Fruit fly (Drosophila melanogaster) whole organism, embryonic: ENCODE data around the gene FucTA.
A peak's percentile ranks its signal among the peaks of the same experiment; 100 is the strongest.

Source experiments
- Adf1 ChIP-seq: fragments of 200-800 bp; sonication (Bioruptor generic); IDR thresholded peaks from 2 replicates; pipeline ENCODE4 v1.3.6; 2022; ENCODE audit warnings: missing biosample characterization, missing genetic modification characterization
- Atf3 ChIP-seq: fragments of 200-800 bp; sonication (Bioruptor generic); optimal IDR thresholded peaks from 3 replicates; lab custom pipeline; 2016; ENCODE audit warnings: missing biosample characterization, missing genetic modification characterization
- B-H1 ChIP-seq: fragments of 200-800 bp; sonication (Bioruptor generic); IDR thresholded peaks from 3 replicates; pipeline ENCODE4 v1.3.6; 2022; ENCODE audit warnings: missing biosample characterization, missing genetic modification characterization
- CG11398 ChIP-seq: fragments of 200-800 bp; sonication (Bioruptor generic); optimal IDR thresholded peaks from 2 replicates; lab custom pipeline; 2016; ENCODE audit warnings: missing biosample characterization, missing genetic modification characterization
- CG13775 ChIP-seq: fragments of 200-800 bp; sonication (Bioruptor generic); optimal IDR thresholded peaks from 3 replicates; lab custom pipeline; 2017; ENCODE audit warnings: missing biosample characterization, mild to moderate bottlenecking, missing genetic modification characterization
- CG1603 ChIP-seq: fragments of 200-800 bp; sonication (Bioruptor generic); optimal IDR thresholded peaks from 2 replicates; lab custom pipeline; 2019; ENCODE audit warnings: missing biosample characterization, mild to moderate bottlenecking, missing genetic modification characterization, moderate library complexity
- CG17829 ChIP-seq: fragments of 200-800 bp; optimal IDR thresholded peaks from 2 replicates; lab custom pipeline; 2019; ENCODE audit warnings: missing biosample characterization, mild to moderate bottlenecking, missing genetic modification characterization, moderate library complexity
- CG2202 ChIP-seq: fragments of 200-800 bp; sonication (Bioruptor generic); optimal IDR thresholded peaks from 2 replicates; lab custom pipeline; 2018; ENCODE audit warnings: missing biosample characterization, mild to moderate bottlenecking, missing genetic modification characterization
- CG34422 ChIP-seq: fragments of 200-800 bp; sonication (Bioruptor generic); IDR thresholded peaks from 3 replicates; pipeline ENCODE4 v1.3.6; 2022; ENCODE audit warnings: missing biosample characterization, missing genetic modification characterization
- CG4820 ChIP-seq: fragments of 200-800 bp; sonication (Bioruptor generic); optimal IDR thresholded peaks from 3 replicates; lab custom pipeline; 2016; ENCODE audit warnings: missing biosample characterization, missing genetic modification characterization
- CG5953 ChIP-seq: fragments of 200-800 bp; sonication (Bioruptor generic); IDR thresholded peaks from 2 replicates; pipeline ENCODE4 v1.3.6; 2022; ENCODE audit warnings: missing biosample characterization, missing genetic modification characterization
- CG6654 ChIP-seq: fragments of 200-800 bp; sonication (Bioruptor generic); optimal IDR thresholded peaks from 2 replicates; lab custom pipeline; 2017; ENCODE audit warnings: missing biosample characterization, mild to moderate bottlenecking, missing genetic modification characterization
- CG6689 ChIP-seq: fragments of 200-800 bp; sonication (Bioruptor generic); IDR thresholded peaks from 2 replicates; pipeline ENCODE4 v1.3.6; 2022; ENCODE audit warnings: missing biosample characterization, missing genetic modification characterization
- CG8281 ChIP-seq: fragments of 200-800 bp; sonication (Bioruptor generic); optimal IDR thresholded peaks from 2 replicates; lab custom pipeline; 2018; ENCODE audit warnings: missing biosample characterization, mild to moderate bottlenecking, missing genetic modification characterization, moderate library complexity
- CG8388 ChIP-seq: fragments of 200-800 bp; sonication (Bioruptor generic); optimal IDR thresholded peaks from 2 replicates; lab custom pipeline; 2019; ENCODE audit warnings: missing biosample characterization, mild to moderate bottlenecking, missing genetic modification characterization, moderate library complexity
- CG8765 ChIP-seq: fragments of 200-800 bp; sonication (Bioruptor generic); IDR thresholded peaks from 2 replicates; pipeline ENCODE4 v1.3.6; 2022; ENCODE audit warnings: missing biosample characterization, missing genetic modification characterization
- CG9437 ChIP-seq: fragments of 200-800 bp; sonication (Bioruptor generic); optimal IDR thresholded peaks from 2 replicates; lab custom pipeline; 2018; ENCODE audit warnings: missing biosample characterization, mild to moderate bottlenecking, missing genetic modification characterization
- CG9797 ChIP-seq: fragments of 200-800 bp; sonication (Bioruptor generic); optimal IDR thresholded peaks from 3 replicates; lab custom pipeline; 2018; ENCODE audit warnings: missing biosample characterization, mild to moderate bottlenecking, missing genetic modification characterization
- CHES-1-like ChIP-seq: fragments of 200-800 bp; sonication (Bioruptor generic); optimal IDR thresholded peaks from 2 replicates; lab custom pipeline; 2016; ENCODE audit warnings: missing biosample characterization, missing genetic modification characterization
- CoRest ChIP-seq: fragments of 200-800 bp; sonication (Bioruptor generic); optimal IDR thresholded peaks from 3 replicates; lab custom pipeline; 2018; ENCODE audit warnings: missing biosample characterization, mild to moderate bottlenecking, missing genetic modification characterization, moderate library complexity
- D19A ChIP-seq: fragments of 200-800 bp; optimal IDR thresholded peaks from 3 replicates; lab custom pipeline; 2019; ENCODE audit warnings: missing biosample characterization, mild to moderate bottlenecking, missing genetic modification characterization, moderate library complexity
- Dbx ChIP-seq: fragments of 200-800 bp; sonication (Bioruptor generic); IDR thresholded peaks from 3 replicates; pipeline ENCODE4 v1.3.6; 2022; ENCODE audit warnings: missing biosample characterization, missing genetic modification characterization
- Dll ChIP-seq: fragments of 200-800 bp; sonication (Bioruptor generic); IDR thresholded peaks from 4 replicates; pipeline ENCODE4 v1.3.6; 2022; ENCODE audit warnings: missing biosample characterization, missing genetic modification characterization; ENCODE audit not compliant: partially characterized antibody
- Dref ChIP-seq: fragments of 200-800 bp; sonication (Bioruptor generic); IDR thresholded peaks from 2 replicates; pipeline ENCODE4 v1.3.6; 2022; ENCODE audit warnings: missing biosample characterization, missing genetic modification characterization
- Fer1 ChIP-seq: fragments of 200-800 bp; sonication (Bioruptor generic); optimal IDR thresholded peaks from 2 replicates; lab custom pipeline; 2017; ENCODE audit warnings: missing biosample characterization, mild to moderate bottlenecking, missing genetic modification characterization
- Fer3 ChIP-seq: fragments of 200-800 bp; sonication (Bioruptor generic); optimal IDR thresholded peaks from 2 replicates; lab custom pipeline; 2018; ENCODE audit warnings: missing biosample characterization, mild to moderate bottlenecking, missing genetic modification characterization, moderate library complexity
- HHEX ChIP-seq: fragments of 200-800 bp; sonication (Bioruptor generic); optimal IDR thresholded peaks from 3 replicates; lab custom pipeline; 2017; ENCODE audit warnings: missing biosample characterization, mild to moderate bottlenecking, missing genetic modification characterization, missing genetic modification reagents
- Hr3 ChIP-seq: fragments of 200-800 bp; sonication (Bioruptor generic); optimal IDR thresholded peaks from 3 replicates; lab custom pipeline; 2016; ENCODE audit warnings: missing biosample characterization, missing genetic modification characterization
- Oli ChIP-seq: fragments of 200-800 bp; sonication (Bioruptor generic); optimal IDR thresholded peaks from 2 replicates; lab custom pipeline; 2018; ENCODE audit warnings: missing biosample characterization, mild to moderate bottlenecking, missing genetic modification characterization, moderate library complexity
- PHDP ChIP-seq: fragments of 200-800 bp; sonication (Bioruptor generic); optimal IDR thresholded peaks from 3 replicates; lab custom pipeline; 2018; ENCODE audit warnings: missing biosample characterization, mild to moderate bottlenecking, missing genetic modification characterization, moderate library complexity
- Ssrp ChIP-seq: fragments of 200-800 bp; sonication (Bioruptor generic); optimal IDR thresholded peaks from 2 replicates; lab custom pipeline; 2018; ENCODE audit warnings: missing biosample characterization, mild to moderate bottlenecking, missing genetic modification characterization, moderate library complexity
- abd-A ChIP-seq: fragments of 200-800 bp; sonication (Bioruptor generic); optimal IDR thresholded peaks from 3 replicates; lab custom pipeline; 2019; ENCODE audit warnings: missing biosample characterization, mild to moderate bottlenecking, missing genetic modification characterization, moderate library complexity
- ash1 ChIP-seq: fragments of 200-800 bp; sonication (Bioruptor generic); optimal IDR thresholded peaks from 2 replicates; lab custom pipeline; 2018; ENCODE audit warnings: missing biosample characterization, mild to moderate bottlenecking, missing genetic modification characterization
- corto ChIP-seq: fragments of 200-800 bp; sonication (Bioruptor generic); optimal IDR thresholded peaks from 2 replicates; lab custom pipeline; 2016; ENCODE audit warnings: missing biosample characterization, mild to moderate bottlenecking, missing genetic modification characterization, moderate library complexity
- crp ChIP-seq, 2 experiments: fragments of 200-800 bp; sonication (Bioruptor generic); optimal IDR thresholded peaks; 2 replicates in 1 of 2; 3 replicates in 1 of 2; lab custom pipeline; 2017; ENCODE audit warnings: missing biosample characterization in 2 of 2, missing genetic modification characterization in 2 of 2, mild to moderate bottlenecking in 1 of 2, moderate library complexity in 1 of 2
- dmrt11E ChIP-seq: fragments of 200-800 bp; sonication (Bioruptor generic); optimal IDR thresholded peaks from 3 replicates; lab custom pipeline; 2018; ENCODE audit warnings: missing biosample characterization, mild to moderate bottlenecking, missing genetic modification characterization, moderate library complexity
- eve ChIP-seq, 2 experiments: fragments of >200 bp; optimal IDR thresholded peaks; 2 replicates each; lab custom pipeline; 2017; ENCODE audit warnings: missing biosample characterization in 2 of 2, missing genetic modification characterization in 2 of 2
- fd3F ChIP-seq: fragments of 200-800 bp; sonication (Bioruptor generic); optimal IDR thresholded peaks from 2 replicates; lab custom pipeline; 2018; ENCODE audit warnings: missing biosample characterization, mild to moderate bottlenecking, missing genetic modification characterization, moderate library complexity
- gem ChIP-seq: fragments of 200-800 bp; sonication (Bioruptor generic); optimal IDR thresholded peaks from 2 replicates; lab custom pipeline; 2019; ENCODE audit warnings: missing biosample characterization, mild to moderate bottlenecking, missing genetic modification characterization, moderate library complexity
- jigr1 ChIP-seq: fragments of 200-800 bp; sonication (Bioruptor generic); IDR thresholded peaks from 3 replicates; pipeline ENCODE4 v1.3.6; 2022; ENCODE audit warnings: missing biosample characterization, missing genetic modification characterization
- klu ChIP-seq: fragments of 200-800 bp; sonication (Bioruptor generic); IDR thresholded peaks from 2 replicates; pipeline ENCODE4 v1.3.6; 2022; ENCODE audit warnings: missing biosample characterization, missing genetic modification characterization
- maf-S ChIP-seq: fragments of 200-800 bp; sonication (Bioruptor generic); optimal IDR thresholded peaks from 2 replicates; lab custom pipeline; 2016; ENCODE audit warnings: missing biosample characterization, missing genetic modification characterization
- mirr ChIP-seq: fragments of 200-800 bp; sonication (Bioruptor generic); optimal IDR thresholded peaks from 3 replicates; lab custom pipeline; 2018; ENCODE audit warnings: missing biosample characterization, mild to moderate bottlenecking, missing genetic modification characterization
- nmo ChIP-seq: fragments of 200-800 bp; sonication (Bioruptor generic); optimal IDR thresholded peaks from 2 replicates; lab custom pipeline; 2018; ENCODE audit warnings: missing biosample characterization, mild to moderate bottlenecking, missing genetic modification characterization, moderate library complexity
- otp ChIP-seq: fragments of 200-800 bp; sonication (Bioruptor generic); IDR thresholded peaks from 3 replicates; pipeline ENCODE4, ENCODE4 v1.3.6; 2022; ENCODE audit warnings: missing biosample characterization, missing genetic modification characterization
- sc ChIP-seq, 3 experiments: fragments of >200 bp in 2 of 3; fragments of 200-800 bp in 1 of 3; sonication (Bioruptor generic) in 1 of 3; optimal IDR thresholded peaks; 2 replicates in 2 of 3; 3 replicates in 1 of 3; lab custom pipeline; 2017; ENCODE audit warnings: mild to moderate bottlenecking in 1 of 3, missing biosample characterization in 1 of 3, missing genetic modification characterization in 1 of 3, missing genetic modification reagents in 1 of 3
- tgo ChIP-seq: fragments of 200-800 bp; sonication (Bioruptor generic); IDR thresholded peaks from 3 replicates; pipeline ENCODE4 v1.3.6; 2022; ENCODE audit warnings: missing biosample characterization, missing genetic modification characterization
- tup ChIP-seq: fragments of 200-800 bp; sonication (Bioruptor generic); optimal IDR thresholded peaks from 2 replicates; lab custom pipeline; 2016; ENCODE audit warnings: missing biosample characterization, mild to moderate bottlenecking, missing genetic modification characterization, moderate library complexity
- twi ChIP-seq: fragments of 200-800 bp; optimal IDR thresholded peaks from 2 replicates; lab custom pipeline; 2019; ENCODE audit warnings: missing biosample characterization, mild to moderate bottlenecking, missing genetic modification characterization, moderate library complexity
- vfl ChIP-seq: fragments of 200-800 bp; sonication (Bioruptor generic); optimal IDR thresholded peaks from 2 replicates; lab custom pipeline; 2016; ENCODE audit warnings: missing biosample characterization, missing genetic modification characterization
- vnd ChIP-seq: fragments of 200-800 bp; sonication (Bioruptor generic); IDR thresholded peaks from 3 replicates; pipeline ENCODE4 v1.3.6; 2022; ENCODE audit warnings: missing biosample characterization, missing genetic modification characterization; ENCODE audit not compliant: partially characterized antibody

FucTA gene

DNA sequence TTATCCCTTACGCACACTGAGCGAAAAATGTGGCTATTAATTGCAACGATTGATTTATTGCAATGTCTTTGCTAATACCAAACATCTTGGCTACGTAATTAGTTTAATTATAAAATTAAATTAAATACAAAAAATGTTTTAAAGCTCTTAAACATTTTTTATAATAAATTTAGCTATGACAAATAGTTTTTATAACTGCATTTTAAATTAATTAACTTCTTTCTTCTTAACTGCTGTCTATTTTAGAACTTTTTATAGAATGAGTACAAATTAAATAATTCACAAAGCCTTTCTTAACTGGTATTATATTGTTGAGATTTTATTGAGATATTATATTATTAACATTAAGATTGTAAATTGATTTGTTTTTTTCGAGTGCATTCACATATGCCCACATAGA lies 27.9 kb downstream of the FucTA start (continued):
- TF ChIP-seq sc (optimal IDR thresholded peaks at IDR 0.05; lab: Kevin White, UChicago) (no peak), sc (GFP tag; optimal IDR thresholded peaks at IDR 0.05; lab: Kevin White, UChicago) (peak; percentile 15), Dref (no peak), CoRest (peak; percentile 61), mirr (GFP tag; lab: Kevin White, UChicago) (no peak), CG8281 (tag; lab: Kevin White, UChicago) (no peak), Adf1 (no peak), tup (GFP tag; lab: Kevin White, UChicago) (no peak), CG9437 (GFP tag; lab: Kevin White, UChicago) (peak; percentile 42), jigr1 (no peak), Ssrp (tag; lab: Kevin White, UChicago) (peak; percentile 49), twi (no peak), Fer3 (tag; lab: Kevin White, UChicago) (no peak), PHDP (tag; lab: Kevin White, UChicago) (no peak), Fer1 (no peak), tgo (GFP tag; lab: Robert Waterston, UW) (no peak), crp (GFP tag; optimal IDR thresholded peaks at IDR 0.05; lab: Kevin White, UChicago) (no peak), B-H1 (GFP tag; lab: Robert Waterston, UW) (no peak), CG6689 (GFP tag; lab: Robert Waterston, UW) (peak; percentile 47; the same call in 1 of the 2 replicates), CG5953 (GFP tag; lab: Robert Waterston, UW) (no peak), HHEX (GFP tag; lab: Kevin White, UChicago) (no peak), corto (GFP tag; lab: Kevin White, UChicago) (no peak), dmrt11E (peak; percentile 77), klu (GFP tag; lab: Robert Waterston, UW) (no peak), CHES-1-like (GFP tag; lab: Kevin White, UChicago) (no peak), CG17829 (peak; percentile 70), D19A (tag; lab: Kevin White, UChicago) (peak; percentile 55), CG9797 (GFP tag; lab: Kevin White, UChicago) (no peak), maf-S (GFP tag; lab: Kevin White, UChicago) (no peak), Atf3 (no peak), CG8388 (GFP tag; lab: Kevin White, UChicago) (peak; percentile 24), CG4820 (GFP tag; lab: Kevin White, UChicago) (no peak), CG2202 (tag; lab: Kevin White, UChicago) (peak; percentile 3), vnd (GFP tag; lab: Robert Waterston, UW) (no peak), CG11398 (GFP tag; lab: Kevin White, UChicago) (no peak), eve (GFP tag; optimal IDR thresholded peaks at IDR 0.05; lab: Kevin White, UChicago) (no peak), nmo (peak; percentile 69), ash1 (GFP tag; lab: Kevin White, UChicago) (no peak), CG8765 (GFP tag; lab: Robert Waterston, UW) (no peak), Oli (tag; lab: Kevin White, UChicago) (peak; percentile 39), gem (tag; lab: Kevin White, UChicago) (peak; percentile 64), fd3F (GFP tag; lab: Kevin White, UChicago) (no peak), Dll (GFP tag; lab: Robert Waterston, UW) (no peak), Dbx (no peak), Hr3 (GFP tag; lab: Kevin White, UChicago) (peak; percentile 14), CG13775 (GFP tag; lab: Kevin White, UChicago) (no peak), abd-A (no peak), vfl (GFP tag; lab: Kevin White, UChicago) (no peak), CG6654 (GFP tag; lab: Kevin White, UChicago) (no peak), CG1603 (tag; lab: Kevin White, UChicago) (no peak), otp (GFP tag; lab: Robert Waterston, UW) (no peak), CG34422 (GFP tag; lab: Robert Waterston, UW) (no peak)
